Worm (Caenorhabditis elegans) whole organism, mixed stage, embryonic: ENCODE data around the gene col-114.

Experiments used
- ceh-39 ChIP-seq: fragments of 150-350 bp; optimal IDR thresholded peaks from 2 replicates; lab custom pipeline; 2014; ENCODE audit warnings: missing biosample characterization, missing genetic modification characterization
- ceh-43 ChIP-seq: fragments of 200-800 bp; sonication (Bioruptor generic); optimal IDR thresholded peaks from 2 replicates; lab custom pipeline; 2018; ENCODE audit warnings: mild to moderate bottlenecking, missing genetic modification characterization, moderate library complexity, missing compliant biosample characterization
- elt-1 ChIP-seq: sonication (generic microtip); optimal IDR thresholded peaks from 2 replicates; lab custom pipeline; 2017; ENCODE audit warnings: missing genetic modification characterization, mild to moderate bottlenecking, missing compliant biosample characterization, antibody characterized with exemption, moderate library complexity, borderline replicate concordance; ENCODE audit not compliant: insufficient read depth
- lin-32 ChIP-seq: fragments of 200-800 bp; sonication (Bioruptor generic); optimal IDR thresholded peaks from 2 replicates; lab custom pipeline; 2018; ENCODE audit warnings: mild to moderate bottlenecking, missing genetic modification characterization, missing compliant biosample characterization
- mep-1 ChIP-seq: fragments of 150-350 bp; optimal IDR thresholded peaks from 2 replicates; lab custom pipeline; 2017; ENCODE audit warnings: missing biosample characterization, missing genetic modification reagents, missing genetic modification characterization, inconsistent platforms
- nhr-12 ChIP-seq: fragments of 150-350 bp; optimal IDR thresholded peaks from 2 replicates; lab custom pipeline; 2014; ENCODE audit warnings: missing biosample characterization, missing genetic modification characterization
- nhr-28 ChIP-seq: fragments of 150-350 bp; optimal IDR thresholded peaks from 2 replicates; lab custom pipeline; 2014; ENCODE audit warnings: missing biosample characterization, missing genetic modification characterization
- nhr-76 ChIP-seq: sonication (generic microtip); optimal IDR thresholded peaks from 2 replicates; lab custom pipeline; 2017; ENCODE audit warnings: missing biosample characterization, missing genetic modification characterization
- snpc-4 ChIP-seq: fragments of 150-350 bp; optimal IDR thresholded peaks from 2 replicates; lab custom pipeline; 2014; ENCODE audit warnings: missing biosample characterization, missing genetic modification characterization

DNA sequence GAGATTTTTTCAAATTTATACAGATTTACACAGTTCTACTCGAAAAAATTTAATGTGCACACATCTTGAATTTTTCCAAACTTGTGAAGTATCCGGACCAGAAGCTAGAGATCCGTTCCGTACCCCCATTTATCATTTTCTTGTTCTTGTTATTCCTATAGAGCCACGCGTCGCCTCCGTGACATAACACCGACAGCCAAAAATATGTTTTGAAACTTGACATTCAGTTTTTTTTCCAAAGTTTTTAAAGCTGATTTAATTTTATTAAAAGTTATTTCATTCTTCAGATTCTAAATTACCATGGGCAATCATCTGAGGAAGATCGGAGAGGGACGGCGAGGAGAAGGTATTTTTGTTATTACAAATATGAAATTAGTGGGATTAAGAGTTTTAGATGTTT is 3.7 kb upstream of the col-114 start, which contains the start of gene D2024.18:
- TF ChIP-seq mep-1 (tag; lab: Kevin White, UChicago): no peak
- TF ChIP-seq nhr-28: no peak
- TF ChIP-seq elt-1 (tag; lab: Kevin White, UChicago): no peak
- TF ChIP-seq lin-32 (GFP tag; lab: Kevin White, UChicago): no peak
- no peak for TF ChIP-seq snpc-4 (tag; lab: Kevin White, UChicago)
- TF ChIP-seq nhr-76 (tag; lab: Kevin White, UChicago): no peak
- TF ChIP-seq ceh-39: no peak
- no peak for TF ChIP-seq ceh-43 (GFP tag; lab: Kevin White, UChicago)
- no peak for TF ChIP-seq nhr-12 (tag; lab: Kevin White, UChicago)
